Fruit fly (Drosophila melanogaster) whole organism, wandering third instar larva: ENCODE measurements around the gene REG.
A peak's percentile ranks its signal among the peaks of the same experiment; 100 is the strongest.

Experiments used
- Dfd ChIP-seq: fragments of >200 bp; optimal IDR thresholded peaks from 2 replicates; lab custom pipeline; 2017; ENCODE audit warnings: missing biosample characterization, missing genetic modification characterization
- Mio ChIP-seq: sonication (Bioruptor generic); optimal IDR thresholded peaks from 2 replicates; lab custom pipeline; 2016; ENCODE audit warnings: missing biosample characterization, missing genetic modification characterization
- Rel ChIP-seq, 2 experiments: fragments of 200-800 bp; sonication (Bioruptor generic) in 1 of 2; optimal IDR thresholded peaks; 2 replicates in 1 of 2; 3 replicates in 1 of 2; lab custom pipeline; 2016 to 2019; ENCODE audit warnings: mild to moderate bottlenecking in 2 of 2, missing biosample characterization in 2 of 2, missing genetic modification characterization in 2 of 2, moderate library complexity in 1 of 2
- Sp1 ChIP-seq: fragments of 200-800 bp; sonication (Bioruptor generic); optimal IDR thresholded peaks from 3 replicates; lab custom pipeline; 2019; ENCODE audit warnings: missing biosample characterization, mild to moderate bottlenecking, missing genetic modification characterization, moderate library complexity
- dl ChIP-seq, 2 experiments: fragments of 175-275, 200-275 bp in 1 of 2; fragments of 200-275 bp in 1 of 2; sonication (Bioruptor generic); optimal IDR thresholded peaks; lab custom pipeline; 2018; ENCODE audit warnings: mild to moderate bottlenecking in 2 of 2, missing biosample characterization in 2 of 2, missing genetic modification characterization in 2 of 2, moderate library complexity in 2 of 2; ENCODE audit not compliant: partially characterized antibody in 2 of 2, insufficient read depth in 1 of 2
- h ChIP-seq: fragments of 200-800 bp; sonication (Bioruptor generic); optimal IDR thresholded peaks from 3 replicates; lab custom pipeline; 2016; ENCODE audit warnings: missing biosample characterization, mild to moderate bottlenecking, missing genetic modification characterization
- lola ChIP-seq: fragments of >200 bp; optimal IDR thresholded peaks from 2 replicates; lab custom pipeline; 2017; ENCODE audit warnings: missing biosample characterization, missing genetic modification characterization
- psq ChIP-seq: fragments of 200-800 bp; sonication (Bioruptor generic); optimal IDR thresholded peaks from 3 replicates; lab custom pipeline; 2017; ENCODE audit warnings: missing biosample characterization, mild to moderate bottlenecking, missing genetic modification characterization, moderate library complexity
- sage ChIP-seq: fragments of 200-800 bp; sonication (Bioruptor generic); optimal IDR thresholded peaks from 2 replicates; lab custom pipeline; 2016; ENCODE audit warnings: missing biosample characterization, mild to moderate bottlenecking, missing genetic modification characterization
- usp ChIP-seq: fragments of >200 bp; optimal IDR thresholded peaks from 2 replicates; lab custom pipeline; 2017; ENCODE audit warnings: missing biosample characterization, missing genetic modification characterization

DNA sequence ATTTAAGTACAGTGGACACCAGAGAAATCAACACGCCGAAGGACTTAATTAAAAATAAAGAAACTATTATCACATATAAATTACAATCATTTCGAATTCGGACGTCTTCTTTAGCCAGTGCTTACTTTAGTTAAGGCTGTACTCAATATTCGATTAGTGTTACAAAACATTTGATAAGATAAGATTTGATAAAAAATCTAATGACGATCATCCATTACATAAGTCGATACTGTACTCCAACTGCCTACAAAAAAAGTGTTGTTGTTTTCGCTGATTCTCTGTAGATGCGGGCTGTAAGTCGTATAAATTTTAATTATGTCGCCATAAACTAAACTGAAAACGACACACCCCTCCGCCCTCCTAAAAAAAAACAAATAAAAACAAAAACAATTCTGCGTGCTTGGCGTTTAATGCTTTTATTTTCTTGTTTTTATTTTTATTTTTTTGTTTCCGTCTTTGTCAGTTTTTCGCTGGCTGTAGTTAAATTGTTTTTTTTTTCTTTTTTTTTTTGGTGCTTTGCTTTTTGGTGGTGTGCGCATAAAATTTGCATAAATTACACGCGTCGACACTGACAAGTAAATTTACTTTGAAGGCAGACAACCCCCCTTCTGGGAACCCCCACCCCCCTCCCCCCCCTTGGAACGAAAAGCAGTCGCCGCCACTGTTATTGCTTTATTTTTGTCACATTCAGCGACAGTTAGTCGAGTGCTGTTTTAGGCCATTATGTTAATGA lies 22.8 kb downstream of the REG start:
- no peak for TF ChIP-seq lola (GFP tag; lab: Kevin White, UChicago)
- TF ChIP-seq usp: no peak
- TF ChIP-seq h (GFP tag; lab: Kevin White, UChicago): no peak
- peak; percentile 11 for TF ChIP-seq psq (GFP tag; lab: Kevin White, UChicago)
- no peak for TF ChIP-seq dl (GFP tag; optimal IDR thresholded peaks at IDR 0.05; lab: Kevin White, UChicago; ENCODE audit: insufficient read depth in 1 of 2, partially characterized antibody in 2 of 2)
- no peak for TF ChIP-seq sage (GFP tag; lab: Kevin White, UChicago)
- no peak for TF ChIP-seq Rel (GFP tag; optimal IDR thresholded peaks at IDR 0.05; lab: Kevin White, UChicago)
- peak; percentile 32 for TF ChIP-seq Rel (tag; optimal IDR thresholded peaks at IDR 0.05; lab: Kevin White, UChicago)
- TF ChIP-seq Sp1: peak; percentile 32
- no peak for TF ChIP-seq Mio (GFP tag; lab: Kevin White, UChicago)
- TF ChIP-seq Dfd (GFP tag; lab: Kevin White, UChicago): no peak
